Worm (Caenorhabditis elegans): ENCODE measurements around the gene B0035.15.

Gene B0035.15

DNA sequence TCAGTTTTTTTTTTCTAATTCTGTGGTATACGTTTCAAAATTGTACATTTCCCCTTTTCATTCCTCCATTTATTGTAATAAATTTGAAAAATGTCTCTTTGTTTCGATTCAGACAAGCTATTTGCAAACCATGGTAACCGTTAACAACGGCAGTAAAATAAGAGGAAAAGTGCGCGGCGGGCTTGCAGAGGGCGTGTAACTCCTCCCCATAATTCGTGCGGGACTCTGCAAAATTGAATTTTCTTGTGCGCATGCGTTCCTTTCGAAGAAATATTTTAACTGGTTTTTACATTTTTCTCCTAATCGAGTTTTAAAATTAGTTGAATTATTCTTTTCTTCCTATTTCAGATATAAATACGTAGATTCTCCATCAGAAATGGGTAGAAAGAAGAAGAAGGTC lies 12.6 kb upstream of the B0035.15 start, which contains the start of gene znf-207 (continued):
- TF ChIP-seq nhr-10 (tag; optimal IDR thresholded peaks at IDR 0.05): no peak
- TF ChIP-seq nhr-23 (tag; optimal IDR thresholded peaks at IDR 0.05): no peak

DNA sequence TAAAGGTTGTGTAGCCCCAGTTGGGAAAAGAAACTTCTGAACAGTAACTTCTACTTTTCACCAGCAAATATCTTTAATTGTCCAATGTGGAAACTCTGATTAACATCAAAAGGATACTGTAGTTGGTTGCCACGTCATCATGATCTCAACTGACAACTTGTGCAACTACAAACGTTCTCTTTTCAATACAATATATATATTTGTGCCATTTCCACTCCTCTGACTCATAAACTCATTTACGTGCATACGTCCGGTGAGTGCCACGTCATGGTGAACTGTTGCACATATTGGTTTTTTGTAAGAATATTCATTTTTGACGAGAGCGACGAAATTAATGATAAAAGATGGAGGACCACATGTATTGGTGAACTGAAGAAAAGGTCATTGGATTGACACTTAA lies 9.7 kb upstream of the B0035.15 start:
- no peak for TF ChIP-seq ama-1 (optimal IDR thresholded peaks at IDR 0.05)
- TF ChIP-seq ZK546.5 (tag; optimal IDR thresholded peaks at IDR 0.05): no peak
- TF ChIP-seq skn-1 (tag; optimal IDR thresholded peaks at IDR 0.05): no peak
- TF ChIP-seq fos-1 (tag; optimal IDR thresholded peaks at IDR 0.05): no peak
- TF ChIP-seq lin-13 (GFP tag; optimal IDR thresholded peaks at IDR 0.05): no peak
- no peak for TF ChIP-seq nhr-6 (tag; optimal IDR thresholded peaks at IDR 0.05)
- no peak for TF ChIP-seq zag-1 (tag; optimal IDR thresholded peaks at IDR 0.05)
- TF ChIP-seq nhr-129 (tag; optimal IDR thresholded peaks at IDR 0.05): no peak
- no peak for TF ChIP-seq elt-3 (tag; optimal IDR thresholded peaks at IDR 0.05)
- no peak for TF ChIP-seq sem-4 (tag; optimal IDR thresholded peaks at IDR 0.05)
- TF ChIP-seq ztf-1 (GFP tag; conservative IDR thresholded peaks at IDR 0.05): no peak
- TF ChIP-seq nhr-77 (tag; optimal IDR thresholded peaks at IDR 0.05): no peak

DNA sequence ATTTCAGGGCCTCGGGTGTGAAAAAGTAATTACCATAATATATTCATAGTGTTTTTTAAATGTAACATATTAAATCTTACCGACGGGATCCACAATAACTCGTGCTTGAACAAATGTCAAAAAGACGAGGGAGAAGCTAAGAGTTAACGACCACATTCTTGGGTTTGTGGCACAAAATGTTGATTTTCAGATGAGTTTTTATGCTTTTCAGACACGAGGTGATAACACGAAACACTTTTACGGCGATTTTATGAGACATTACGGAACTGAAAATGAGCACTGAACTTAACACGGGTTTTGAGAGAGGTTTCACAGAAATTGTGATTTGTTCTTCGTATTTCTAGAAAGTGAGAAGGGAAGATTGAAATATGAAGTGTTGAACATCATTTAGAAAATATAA lies 8.5 kb upstream of the B0035.15 start, which contains the start of gene B0035.13:
B0035.13 (minus strand) TSS at position 173 of the 400 bp plus-strand sequence.
- TF ChIP-seq fos-1 (tag; optimal IDR thresholded peaks at IDR 0.05): peak; percentile 10
- TF ChIP-seq unc-55 (GFP tag; optimal IDR thresholded peaks at IDR 0.05): no peak

DNA sequence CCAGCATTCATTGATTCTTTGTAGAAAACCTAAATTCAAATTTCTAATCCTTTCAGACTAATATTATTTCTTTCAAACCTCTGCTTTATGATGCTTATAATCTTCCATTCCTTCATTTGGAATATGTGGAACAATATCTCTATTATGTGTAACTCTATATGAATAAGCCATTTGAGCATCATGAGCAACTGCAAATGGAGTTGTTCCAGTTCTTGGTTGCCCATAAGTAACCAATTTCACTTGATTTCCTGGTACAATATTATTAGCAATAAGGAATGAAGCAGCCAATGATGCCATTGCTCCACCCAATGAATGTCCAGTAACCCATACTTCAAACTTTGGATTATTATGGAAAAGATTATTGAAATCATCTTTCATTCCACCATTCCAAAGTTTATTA lies 6.9 kb upstream of the B0035.15 start:
- TF ChIP-seq F13H6.1 (tag; optimal IDR thresholded peaks at IDR 0.05) (no peak), egl-27 (tag; optimal IDR thresholded peaks at IDR 0.05) (no peak)

DNA sequence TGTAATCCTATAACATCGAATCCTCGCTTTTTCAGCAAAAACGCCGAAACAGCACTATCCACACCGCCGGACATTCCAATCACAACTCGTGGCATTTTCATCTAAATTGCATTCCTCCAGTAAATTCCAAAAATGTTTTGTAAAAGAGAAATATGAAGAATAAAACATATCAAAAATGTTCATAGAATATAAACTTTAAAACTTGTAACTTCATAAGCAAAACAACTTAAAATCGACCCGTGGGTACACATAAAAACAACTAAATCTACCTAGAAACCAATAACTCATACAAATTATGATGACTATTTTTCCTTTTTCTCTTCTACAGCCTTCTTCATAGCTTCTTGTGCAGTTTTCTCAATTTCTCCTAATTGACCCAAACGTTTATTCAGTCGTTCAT lies 1.3 kb downstream of the B0035.15 start, which contains the start of gene mttu-1:
mttu-1 (minus strand) TSS at position 101 of the 400 bp plus-strand sequence.
- TF ChIP-seq mbf-1 (tag; optimal IDR thresholded peaks at IDR 0.05): no peak
- TF ChIP-seq C34F6.9 (tag; optimal IDR thresholded peaks at IDR 0.05): no peak
- TF ChIP-seq nhr-6 (tag; optimal IDR thresholded peaks at IDR 0.05): no peak
- no peak for TF ChIP-seq ztf-4 (tag; optimal IDR thresholded peaks at IDR 0.05)
- TF ChIP-seq elt-1 (tag; optimal IDR thresholded peaks at IDR 0.05): no peak
- TF ChIP-seq ceh-16 (tag; optimal IDR thresholded peaks at IDR 0.05): no peak
- no peak for TF ChIP-seq sma-9 (GFP tag; optimal IDR thresholded peaks at IDR 0.05)
- TF ChIP-seq sma-9 (tag; optimal IDR thresholded peaks at IDR 0.05): no peak
- TF ChIP-seq lin-11 (tag; optimal IDR thresholded peaks at IDR 0.05): no peak
- no peak for TF ChIP-seq unc-55 (GFP tag; optimal IDR thresholded peaks at IDR 0.05)
- no peak for TF ChIP-seq nhr-129 (tag; optimal IDR thresholded peaks at IDR 0.05)

DNA sequence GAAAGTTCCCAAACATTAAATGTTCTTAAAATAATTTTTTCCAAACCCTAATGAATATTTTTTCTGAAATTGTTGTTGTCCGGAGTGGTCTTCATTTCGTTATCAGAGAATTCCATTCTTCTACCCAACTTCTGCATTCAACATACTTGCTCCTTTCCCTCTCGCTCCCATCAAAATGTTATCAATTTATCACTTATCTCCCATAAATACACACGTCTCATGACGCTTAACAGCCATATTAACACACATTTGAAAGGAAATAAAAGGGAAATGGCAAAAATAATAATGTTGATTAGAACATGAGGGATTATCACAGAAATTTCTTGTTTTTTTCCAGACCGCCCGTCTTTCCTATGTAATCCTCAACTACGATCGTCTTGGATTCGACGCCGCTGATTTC lies 9.1 kb downstream of the B0035.15 start:
- TF ChIP-seq lsy-2 (tag; optimal IDR thresholded peaks at IDR 0.05) (no peak), elt-1 (tag; optimal IDR thresholded peaks at IDR 0.05) (no peak), mdl-1 (tag; optimal IDR thresholded peaks at IDR 0.05) (no peak), unc-62 (GFP tag; optimal IDR thresholded peaks at IDR 0.05) (no peak), unc-39 (tag; optimal IDR thresholded peaks at IDR 0.05) (no peak), gmeb-1 (tag; optimal IDR thresholded peaks at IDR 0.05) (peak; percentile 45), nhr-23 (tag; optimal IDR thresholded peaks at IDR 0.05) (no peak), dmd-4 (tag; optimal IDR thresholded peaks at IDR 0.05) (no peak), mab-5 (tag; optimal IDR thresholded peaks at IDR 0.05) (no peak), Y55F3AM.14 (GFP tag; optimal IDR thresholded peaks at IDR 0.05) (no peak), peb-1 (tag; optimal IDR thresholded peaks at IDR 0.05) (no peak), crh-2 (tag; optimal IDR thresholded peaks at IDR 0.05) (peak; percentile 58), lin-11 (tag; optimal IDR thresholded peaks at IDR 0.05) (no peak), mbf-1 (tag; optimal IDR thresholded peaks at IDR 0.05) (no peak), fos-1 (tag; optimal IDR thresholded peaks at IDR 0.05) (peak; percentile 98), skn-1 (tag; optimal IDR thresholded peaks at IDR 0.05) (peak; percentile 23), nhr-21 (tag; optimal IDR thresholded peaks at IDR 0.05) (no peak), sma-9 (GFP tag; optimal IDR thresholded peaks at IDR 0.05) (peak; percentile 20), sma-9 (tag; optimal IDR thresholded peaks at IDR 0.05) (no peak), R02D3.7 (tag; optimal IDR thresholded peaks at IDR 0.05) (no peak), nhr-10 (tag; optimal IDR thresholded peaks at IDR 0.05) (no peak), ceh-16 (tag; optimal IDR thresholded peaks at IDR 0.05) (no peak), zag-1 (tag; optimal IDR thresholded peaks at IDR 0.05) (no peak), ama-1 (optimal IDR thresholded peaks at IDR 0.05) (no peak), nhr-129 (tag; optimal IDR thresholded peaks at IDR 0.05) (no peak)

Data from whole organism, L2 larva.